Worm (Caenorhabditis elegans) whole organism, L2 larva: ENCODE measurements around the gene F58A3.4.
A peak's percentile ranks its signal among the peaks of the same experiment; 100 is the strongest.

Source experiments
- aly-2 ChIP-seq: fragments of 150-350 bp; optimal IDR thresholded peaks from 2 replicates; lab custom pipeline; 2014; ENCODE audit warnings: missing biosample characterization, missing genetic modification characterization
- crh-2 ChIP-seq: sonication (generic microtip); optimal IDR thresholded peaks from 2 replicates; lab custom pipeline; 2017; ENCODE audit warnings: missing biosample characterization, missing genetic modification characterization
- egl-27 ChIP-seq: sonication (generic microtip); optimal IDR thresholded peaks from 3 replicates; lab custom pipeline; 2017; ENCODE audit warnings: missing biosample characterization, missing genetic modification reagents, missing genetic modification characterization
- gmeb-1 ChIP-seq: fragments of 150-350 bp; optimal IDR thresholded peaks from 2 replicates; lab custom pipeline; 2014; ENCODE audit warnings: missing biosample characterization, missing genetic modification characterization
- mdl-1 ChIP-seq, 2 experiments: fragments of 150-350 bp in 1 of 2; sonication (generic microtip) in 1 of 2; optimal IDR thresholded peaks; 2 replicates each; lab custom pipeline; 2017; ENCODE audit warnings: missing biosample characterization in 2 of 2, missing genetic modification characterization in 2 of 2
- nhr-25 ChIP-seq: fragments of 150-350 bp; sonication (generic microtip); optimal IDR thresholded peaks from 3 replicates; lab custom pipeline; 2014; ENCODE audit warnings: missing biosample characterization, missing genetic modification characterization
- nhr-6 ChIP-seq: fragments of 150-350 bp; optimal IDR thresholded peaks from 2 replicates; lab custom pipeline; 2014; ENCODE audit warnings: missing biosample characterization, missing genetic modification characterization
- nhr-77 ChIP-seq: fragments of 150-350 bp; optimal IDR thresholded peaks from 2 replicates; lab custom pipeline; 2014; ENCODE audit warnings: missing biosample characterization, missing genetic modification characterization
- skn-1 ChIP-seq: sonication (generic microtip); optimal IDR thresholded peaks from 2 replicates; lab custom pipeline; 2017; ENCODE audit warnings: missing biosample characterization, missing genetic modification characterization
- snpc-4 ChIP-seq: fragments of 150-350 bp; optimal IDR thresholded peaks from 2 replicates; lab custom pipeline; 2014; ENCODE audit warnings: missing biosample characterization, missing genetic modification characterization
- unc-39 ChIP-seq: fragments of 150-350 bp; optimal IDR thresholded peaks from 2 replicates; lab custom pipeline; 2014; ENCODE audit warnings: missing biosample characterization, missing genetic modification characterization
- unc-62 ChIP-seq: fragments of 150-350 bp; optimal IDR thresholded peaks from 2 replicates; lab custom pipeline; 2014; ENCODE audit warnings: missing biosample characterization, missing genetic modification reagents, missing genetic modification characterization

ce11 chrX:11007393-11007792, 3.1 kb downstream of the F58A3.4 start:
- TF ChIP-seq unc-39 (tag; lab: Kevin White, UChicago) (no peak), aly-2 (tag; lab: Kevin White, UChicago) (no peak), gmeb-1 (tag; lab: Kevin White, UChicago) (peak; percentile 3), mdl-1 (tag; optimal IDR thresholded peaks at IDR 0.05; lab: Kevin White, UChicago) (no peak), nhr-77 (no peak), snpc-4 (tag; lab: Kevin White, UChicago) (no peak), unc-62 (GFP tag; lab: Kevin White, UChicago) (no peak), egl-27 (no peak), nhr-6 (tag; lab: Kevin White, UChicago) (no peak), skn-1 (tag; lab: Kevin White, UChicago) (no peak), crh-2 (tag; lab: Kevin White, UChicago) (peak; percentile 23), nhr-25 (tag; lab: Kevin White, UChicago) (no peak)
